Fruit fly (Drosophila melanogaster): ENCODE measurements around the gene Nak.

DNA sequence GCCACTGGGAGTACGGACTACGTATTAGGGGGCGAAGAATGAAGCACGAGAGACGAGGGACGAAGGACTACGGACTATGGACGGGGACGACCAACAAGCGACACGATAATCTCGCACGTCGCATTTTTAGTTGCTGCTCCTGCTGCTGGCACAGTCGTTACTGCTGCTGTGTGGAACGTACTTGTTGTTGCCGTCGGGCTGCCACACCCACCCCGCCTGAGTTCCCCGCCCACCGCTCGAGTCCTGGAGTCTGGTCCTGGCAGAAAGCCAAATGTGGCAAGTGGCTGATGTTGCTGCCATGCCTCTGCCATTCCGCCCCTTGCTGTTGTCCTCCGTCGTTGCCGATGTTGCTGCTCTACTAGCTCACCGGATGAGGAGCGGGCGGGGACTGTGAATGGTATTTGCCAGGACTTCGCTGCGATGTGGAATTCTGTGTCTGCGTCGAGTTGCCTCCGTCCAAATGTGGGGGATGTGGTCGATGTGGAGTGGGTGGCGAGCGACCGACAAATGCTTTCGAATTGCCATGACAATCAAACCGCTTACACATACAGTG is 44.3 kb upstream of the Nak start:
- no peak for TF ChIP-seq gl (tag; optimal IDR thresholded peaks at IDR 0.05)
- TF ChIP-seq CG14655 (GFP tag; optimal IDR thresholded peaks at IDR 0.05), result no peak
- no peak for TF ChIP-seq CG10348 (GFP tag; IDR thresholded peaks at IDR 0.05)
- no peak for TF ChIP-seq CG32121 (GFP tag; IDR thresholded peaks at IDR 0.05)
- TF ChIP-seq EcR (GFP tag; optimal IDR thresholded peaks at IDR 0.05), result no peak
- no peak for TF ChIP-seq Snoo (tag; optimal IDR thresholded peaks at IDR 0.05)
- no peak for TF ChIP-seq CG15710 (tag; optimal IDR thresholded peaks at IDR 0.05)
- TF ChIP-seq CG12605 (GFP tag; IDR thresholded peaks at IDR 0.05), result no peak
- TF ChIP-seq CG8159 (tag; optimal IDR thresholded peaks at IDR 0.05), result no peak
- TF ChIP-seq CG8301 (tag; optimal IDR thresholded peaks at IDR 0.05), result no peak
